Fruit fly (Drosophila melanogaster): ENCODE data around the gene CG4972.

The CG4972 gene

dm6 chr2L:10314327-10315210 is at the start of gene CG4972, which contains the start of gene Usp14:
TSS of gene CG4972 (plus strand) at chr2L:10314792.
TSS of gene Usp14 (minus strand) at chr2L:10314396.
- no peak for TF ChIP-seq Sox102F (GFP tag; optimal IDR thresholded peaks at IDR 0.05)
- TF ChIP-seq CG8632 (GFP tag; optimal IDR thresholded peaks at IDR 0.05) = no peak
- peak; percentile 26 for TF ChIP-seq topi (GFP tag; optimal IDR thresholded peaks at IDR 0.05)
- no peak for TF ChIP-seq lz (GFP tag; optimal IDR thresholded peaks at IDR 0.05)
- TF ChIP-seq CG11902 (GFP tag; optimal IDR thresholded peaks at IDR 0.05) = no peak
- no peak for TF ChIP-seq OdsH (GFP tag; optimal IDR thresholded peaks at IDR 0.05)
- no peak for TF ChIP-seq dsx (GFP tag; optimal IDR thresholded peaks at IDR 0.05; ENCODE audit: poor library complexity, severe bottlenecking)
- no peak for TF ChIP-seq CG34406 (GFP tag; optimal IDR thresholded peaks at IDR 0.05)
- no peak for TF ChIP-seq Lpt (GFP tag; optimal IDR thresholded peaks at IDR 0.05)
- TF ChIP-seq fkh (GFP tag; optimal IDR thresholded peaks at IDR 0.05) = peak; percentile 25
- TF ChIP-seq CG11762 (GFP tag; optimal IDR thresholded peaks at IDR 0.05; ENCODE audit: insufficient read depth) = no peak
- TF ChIP-seq CG3032 (tag; optimal IDR thresholded peaks at IDR 0.05) = peak; percentile 34
- no peak for TF ChIP-seq CG6808 (GFP tag; optimal IDR thresholded peaks at IDR 0.05)
- TF ChIP-seq CG6276 (GFP tag; optimal IDR thresholded peaks at IDR 0.05) = no peak
- TF ChIP-seq Sox14 (GFP tag; optimal IDR thresholded peaks at IDR 0.05) = peak; percentile 21
- peak; percentile 22 for TF ChIP-seq cyc (GFP tag; optimal IDR thresholded peaks at IDR 0.05)
- TF ChIP-seq achi (GFP tag; optimal IDR thresholded peaks at IDR 0.05) = no peak
- no peak for TF ChIP-seq ss (GFP tag; optimal IDR thresholded peaks at IDR 0.05)
- TF ChIP-seq Eip75B (GFP tag; optimal IDR thresholded peaks at IDR 0.05) = no peak
- TF ChIP-seq Hr4 (GFP tag; optimal IDR thresholded peaks at IDR 0.05) = no peak
- no peak for TF ChIP-seq net (GFP tag; optimal IDR thresholded peaks at IDR 0.05)
- TF ChIP-seq dac (GFP tag; optimal IDR thresholded peaks at IDR 0.05) = no peak
- TF ChIP-seq esn (GFP tag; optimal IDR thresholded peaks at IDR 0.05) = peak; percentile 6
- TF ChIP-seq CG31627 (GFP tag; optimal IDR thresholded peaks at IDR 0.05) = no peak

- peak; percentile 30 for TF ChIP-seq esn (GFP tag; optimal IDR thresholded peaks at IDR 0.05)
- TF ChIP-seq Eip93F (GFP tag; optimal IDR thresholded peaks at IDR 0.05) = no peak
- peak; percentile 43 for TF ChIP-seq fkh (GFP tag; optimal IDR thresholded peaks at IDR 0.05)
These were observed 49.5 kb upstream of the CG4972 start, which contains the start of gene Mob3 for dm6 chr2L:10265129-10265528. TSS of gene Mob3 (plus strand) at chr2L:10265336.

- TF ChIP-seq lz (GFP tag; optimal IDR thresholded peaks at IDR 0.05) = no peak
- TF ChIP-seq CG4318 (GFP tag; optimal IDR thresholded peaks at IDR 0.05) = no peak
- no peak for TF ChIP-seq CG6276 (GFP tag; optimal IDR thresholded peaks at IDR 0.05)
- TF ChIP-seq Met (GFP tag; optimal IDR thresholded peaks at IDR 0.05) = no peak
- TF ChIP-seq fkh (GFP tag; optimal IDR thresholded peaks at IDR 0.05) = peak; percentile 78
- TF ChIP-seq CG11294 (GFP tag; IDR thresholded peaks at IDR 0.05) = no peak
- TF ChIP-seq OdsH (GFP tag; optimal IDR thresholded peaks at IDR 0.05) = no peak
These were observed 48.1 kb upstream of the CG4972 start, which contains the start of gene CG4953 for dm6 chr2L:10266511-10266910. TSS of gene CG4953 (plus strand) at chr2L:10266703.

dm6 chr2L:10268688-10269087 is 45.9 kb upstream of the CG4972 start, which contains the start of gene CG4957:
TSS of gene CG4957 (plus strand) at chr2L:10268872.
- TF ChIP-seq fkh (GFP tag; optimal IDR thresholded peaks at IDR 0.05) (no peak), ss (GFP tag; optimal IDR thresholded peaks at IDR 0.05) (no peak), Ets96B (tag; optimal IDR thresholded peaks at IDR 0.05) (no peak), CG8632 (GFP tag; optimal IDR thresholded peaks at IDR 0.05) (no peak), CG10631 (GFP tag; optimal IDR thresholded peaks at IDR 0.05) (no peak), CG11294 (GFP tag; IDR thresholded peaks at IDR 0.05) (no peak), CG8319 (GFP tag; optimal IDR thresholded peaks at IDR 0.05) (no peak)

dm6 chr2L:10269854-10270253 is 44.7 kb upstream of the CG4972 start, which contains the start of gene Mulk:
TSS of gene Mulk (plus strand) at chr2L:10270051.
- no peak for TF ChIP-seq CG34406 (GFP tag; optimal IDR thresholded peaks at IDR 0.05)
- no peak for TF ChIP-seq CG8119 (GFP tag; IDR thresholded peaks at IDR 0.05)
- no peak for TF ChIP-seq pdm3 (GFP tag; optimal IDR thresholded peaks at IDR 0.05)
- TF ChIP-seq CG8632 (GFP tag; optimal IDR thresholded peaks at IDR 0.05) = no peak
- no peak for TF ChIP-seq CG10669 (GFP tag; optimal IDR thresholded peaks at IDR 0.05)
- TF ChIP-seq CG16779 (tag; optimal IDR thresholded peaks at IDR 0.05) = no peak
- no peak for TF ChIP-seq CG31627 (GFP tag; optimal IDR thresholded peaks at IDR 0.05)
- no peak for TF ChIP-seq CG8319 (GFP tag; optimal IDR thresholded peaks at IDR 0.05)
- TF ChIP-seq CG11902 (GFP tag; optimal IDR thresholded peaks at IDR 0.05) = no peak
- no peak for TF ChIP-seq Blimp-1 (GFP tag; optimal IDR thresholded peaks at IDR 0.05)
